Worm (Caenorhabditis elegans) whole organism, late embryonic: ENCODE data around the gene W04G3.12.

Experiments used
- C38D4.7 ChIP-seq: fragments of 200-800 bp; sonication (Bioruptor generic); optimal IDR thresholded peaks from 2 replicates; lab custom pipeline; 2018; ENCODE audit warnings: mild to moderate bottlenecking, missing genetic modification characterization, moderate library complexity, missing compliant biosample characterization
- F13H6.1 ChIP-seq: sonication (generic microtip); optimal IDR thresholded peaks from 2 replicates; lab custom pipeline; 2016; ENCODE audit warnings: missing genetic modification characterization, missing compliant biosample characterization
- K02D7.2 ChIP-seq: sonication (generic microtip); optimal IDR thresholded peaks from 2 replicates; lab custom pipeline; 2017; ENCODE audit warnings: mild to moderate bottlenecking, missing genetic modification characterization, missing compliant biosample characterization
- T23F11.4 ChIP-seq: fragments of 200-800 bp; sonication (Bioruptor generic); optimal IDR thresholded peaks from 2 replicates; lab custom pipeline; 2018; ENCODE audit warnings: mild to moderate bottlenecking, missing genetic modification characterization, missing compliant biosample characterization
- Y22D7AL.16 ChIP-seq: sonication (generic microtip); optimal IDR thresholded peaks from 2 replicates; lab custom pipeline; 2016; ENCODE audit warnings: missing genetic modification characterization, missing compliant biosample characterization
- ahr-1 ChIP-seq: sonication (generic microtip); optimal IDR thresholded peaks from 2 replicates; lab custom pipeline; 2016; ENCODE audit warnings: missing genetic modification characterization, missing compliant biosample characterization
- ceh-14 ChIP-seq: sonication (generic microtip); optimal IDR thresholded peaks from 2 replicates; lab custom pipeline; 2016; ENCODE audit warnings: missing genotype, missing genetic modification characterization, missing compliant biosample characterization
- ceh-18 ChIP-seq: sonication (generic microtip); optimal IDR thresholded peaks from 2 replicates; lab custom pipeline; 2016; ENCODE audit warnings: missing genetic modification characterization, missing compliant biosample characterization
- ceh-19 ChIP-seq: fragments of 200-800 bp; sonication (Bioruptor generic); optimal IDR thresholded peaks from 2 replicates; lab custom pipeline; 2018; ENCODE audit warnings: mild to moderate bottlenecking, missing genetic modification characterization, missing compliant biosample characterization
- ceh-22 ChIP-seq: sonication (generic microtip); optimal IDR thresholded peaks from 2 replicates; lab custom pipeline; 2017; ENCODE audit warnings: missing biosample characterization, missing genetic modification characterization
- ceh-24 ChIP-seq: sonication (generic microtip); optimal IDR thresholded peaks from 2 replicates; lab custom pipeline; 2016; ENCODE audit warnings: mild to moderate bottlenecking, missing genetic modification characterization, missing compliant biosample characterization
- ceh-30 ChIP-seq: fragments of 150-350 bp; optimal IDR thresholded peaks from 2 replicates; lab custom pipeline; 2014; ENCODE audit warnings: missing biosample characterization, missing genetic modification characterization
- ceh-31 ChIP-seq: sonication (generic microtip); optimal IDR thresholded peaks from 2 replicates; lab custom pipeline; 2016; ENCODE audit warnings: missing genetic modification characterization, missing compliant biosample characterization
- ceh-34 ChIP-seq: sonication (generic microtip); optimal IDR thresholded peaks from 2 replicates; lab custom pipeline; 2016; ENCODE audit warnings: mild to moderate bottlenecking, missing genetic modification characterization, missing compliant biosample characterization
- ceh-45 ChIP-seq: fragments of 200-800 bp; sonication (Bioruptor generic); IDR thresholded peaks from 2 replicates; pipeline ENCODE4 v1.3.6; 2022; ENCODE audit warnings: missing genetic modification reagents, missing genetic modification characterization, missing compliant biosample characterization
- ceh-48 ChIP-seq: sonication (generic microtip); optimal IDR thresholded peaks from 2 replicates; lab custom pipeline; 2016; ENCODE audit warnings: missing genetic modification characterization, inconsistent platforms, missing compliant biosample characterization
- ceh-6 ChIP-seq: fragments of 200-800 bp; sonication (Bioruptor generic); optimal IDR thresholded peaks from 2 replicates; lab custom pipeline; 2018; ENCODE audit warnings: mild to moderate bottlenecking, missing genetic modification characterization, missing compliant biosample characterization
- che-1 ChIP-seq: sonication (generic microtip); optimal IDR thresholded peaks from 2 replicates; lab custom pipeline; 2016; ENCODE audit warnings: mild to moderate bottlenecking, missing genetic modification characterization, missing compliant biosample characterization
- dmd-4 ChIP-seq: sonication (generic microtip); optimal IDR thresholded peaks from 2 replicates; lab custom pipeline; 2016; ENCODE audit warnings: borderline replicate concordance, missing genetic modification characterization, missing compliant biosample characterization
- elt-2 ChIP-seq: sonication (generic microtip); optimal IDR thresholded peaks from 2 replicates; lab custom pipeline; 2016; ENCODE audit warnings: missing genetic modification reagents, missing genetic modification characterization, missing compliant biosample characterization
- elt-4 ChIP-seq: sonication (generic microtip); optimal IDR thresholded peaks from 2 replicates; lab custom pipeline; 2016; ENCODE audit warnings: missing genetic modification characterization, missing compliant biosample characterization
- ets-4 ChIP-seq: sonication (generic microtip); optimal IDR thresholded peaks from 2 replicates; lab custom pipeline; 2016; ENCODE audit warnings: missing genetic modification characterization, missing compliant biosample characterization
- eyg-1 ChIP-seq: sonication (generic microtip); optimal IDR thresholded peaks from 2 replicates; lab custom pipeline; 2016; ENCODE audit warnings: missing genotype, missing genetic modification characterization, missing compliant biosample characterization
- fkh-10 ChIP-seq: fragments of 150-350 bp; optimal IDR thresholded peaks from 2 replicates; lab custom pipeline; 2014; ENCODE audit warnings: missing biosample characterization, missing genetic modification reagents, missing genetic modification characterization
- fkh-6 ChIP-seq: sonication (generic microtip); optimal IDR thresholded peaks from 2 replicates; lab custom pipeline; 2016; ENCODE audit warnings: missing genetic modification characterization, missing compliant biosample characterization
- gmeb-2 ChIP-seq: sonication (generic microtip); optimal IDR thresholded peaks from 2 replicates; lab custom pipeline; 2016; ENCODE audit warnings: missing genetic modification characterization, inconsistent platforms, missing compliant biosample characterization
- hlh-13 ChIP-seq: fragments of 200-800 bp; sonication (Bioruptor generic); optimal IDR thresholded peaks from 2 replicates; lab custom pipeline; 2018; ENCODE audit warnings: mild to moderate bottlenecking, missing genetic modification characterization, missing compliant biosample characterization
- hlh-30 ChIP-seq: sonication (generic microtip); optimal IDR thresholded peaks from 2 replicates; lab custom pipeline; 2017; ENCODE audit warnings: antibody characterized with exemption, missing genetic modification characterization, missing compliant biosample characterization; ENCODE audit not compliant: insufficient read depth
- hlh-8 ChIP-seq: sonication (generic microtip); optimal IDR thresholded peaks from 2 replicates; lab custom pipeline; 2016; ENCODE audit warnings: missing genotype, missing genetic modification characterization, missing compliant biosample characterization
- mec-3 ChIP-seq: sonication (generic microtip); optimal IDR thresholded peaks from 2 replicates; lab custom pipeline; 2016; ENCODE audit warnings: borderline replicate concordance, missing genetic modification characterization, missing compliant biosample characterization
- nfya-1 ChIP-seq: sonication (generic microtip); optimal IDR thresholded peaks from 2 replicates; lab custom pipeline; 2017; ENCODE audit warnings: missing genetic modification characterization, mild to moderate bottlenecking, missing compliant biosample characterization, antibody characterized with exemption, moderate library complexity
- nhr-11 ChIP-seq: fragments of 150-350 bp; optimal IDR thresholded peaks from 2 replicates; lab custom pipeline; 2014; ENCODE audit warnings: missing biosample characterization, missing genetic modification characterization
- nhr-232 ChIP-seq: sonication (generic microtip); optimal IDR thresholded peaks from 2 replicates; lab custom pipeline; 2016; ENCODE audit warnings: missing genetic modification characterization, missing compliant biosample characterization
- pat-9 ChIP-seq: fragments of 200-800 bp; sonication (Bioruptor generic); optimal IDR thresholded peaks from 2 replicates; lab custom pipeline; 2018; ENCODE audit warnings: mild to moderate bottlenecking, missing genetic modification characterization, moderate library complexity, missing compliant biosample characterization
- pax-1 ChIP-seq: fragments of 150-350 bp; optimal IDR thresholded peaks from 2 replicates; lab custom pipeline; 2014; ENCODE audit warnings: missing biosample characterization, missing genetic modification characterization
- pha-2 ChIP-seq: sonication (generic microtip); optimal IDR thresholded peaks from 2 replicates; lab custom pipeline; 2017; ENCODE audit warnings: mild to moderate bottlenecking, missing genetic modification characterization, missing compliant biosample characterization
- pha-4 ChIP-seq: fragments of 150-350 bp; optimal IDR thresholded peaks from 2 replicates; lab custom pipeline; 2018; ENCODE audit warnings: missing biosample characterization, missing genetic modification reagents, missing genetic modification characterization
- pros-1 ChIP-seq: fragments of 150-350 bp; optimal IDR thresholded peaks from 2 replicates; lab custom pipeline; 2014; ENCODE audit warnings: missing biosample characterization, missing genetic modification reagents, missing genetic modification characterization
- ref-2 ChIP-seq: sonication (generic microtip); optimal IDR thresholded peaks from 2 replicates; lab custom pipeline; 2016; ENCODE audit warnings: missing genetic modification characterization, missing compliant biosample characterization
- rnt-1 ChIP-seq: sonication (generic microtip); optimal IDR thresholded peaks from 2 replicates; lab custom pipeline; 2016; ENCODE audit warnings: missing genetic modification characterization, missing compliant biosample characterization
- sdc-2 ChIP-seq: sonication (generic microtip); optimal IDR thresholded peaks from 2 replicates; lab custom pipeline; 2016; ENCODE audit warnings: missing genotype, missing genetic modification characterization, missing compliant biosample characterization
- sox-2 ChIP-seq: fragments of 200-800 bp; sonication (Bioruptor generic); IDR thresholded peaks from 2 replicates; pipeline ENCODE4 v1.3.6; 2022; ENCODE audit warnings: missing genetic modification reagents, missing genetic modification characterization, missing compliant biosample characterization
- sox-4 ChIP-seq: sonication (generic microtip); optimal IDR thresholded peaks from 2 replicates; lab custom pipeline; 2017; ENCODE audit warnings: mild to moderate bottlenecking, missing genetic modification characterization, inconsistent platforms, missing compliant biosample characterization
- syd-9 ChIP-seq: sonication (generic microtip); optimal IDR thresholded peaks from 2 replicates; lab custom pipeline; 2016; ENCODE audit warnings: mild to moderate bottlenecking, missing genetic modification characterization, moderate library complexity, missing compliant biosample characterization
- tbx-2 ChIP-seq: sonication (generic microtip); optimal IDR thresholded peaks from 2 replicates; lab custom pipeline; 2016; ENCODE audit warnings: missing genetic modification characterization, missing compliant biosample characterization
- tbx-7 ChIP-seq: sonication (generic microtip); optimal IDR thresholded peaks from 2 replicates; lab custom pipeline; 2016; ENCODE audit warnings: missing genotype, missing genetic modification characterization, missing compliant biosample characterization
- unc-3 ChIP-seq, 2 experiments: fragments of 200-800 bp in 1 of 2; sonication (Bioruptor generic) in 1 of 2; sonication (generic microtip) in 1 of 2; conservative IDR thresholded peaks in 1 of 2; optimal IDR thresholded peaks in 1 of 2; 2 replicates each; pipeline versions ENCODE4 v1.3.6 to Lab custom; 2016 to 2022; ENCODE audit warnings: missing compliant biosample characterization in 2 of 2, missing genetic modification characterization in 2 of 2, missing genetic modification reagents in 1 of 2
- unc-42 ChIP-seq: sonication (generic microtip); optimal IDR thresholded peaks from 2 replicates; lab custom pipeline; 2016; ENCODE audit warnings: missing genotype, missing genetic modification characterization, missing compliant biosample characterization
- unc-55 ChIP-seq: sonication (generic microtip); optimal IDR thresholded peaks from 2 replicates; lab custom pipeline; 2017; ENCODE audit warnings: missing biosample characterization, missing genetic modification reagents, missing genetic modification characterization
- unc-86 ChIP-seq: sonication (generic microtip); optimal IDR thresholded peaks from 2 replicates; lab custom pipeline; 2016; ENCODE audit warnings: missing genetic modification characterization, missing compliant biosample characterization

Gene W04G3.12

DNA sequence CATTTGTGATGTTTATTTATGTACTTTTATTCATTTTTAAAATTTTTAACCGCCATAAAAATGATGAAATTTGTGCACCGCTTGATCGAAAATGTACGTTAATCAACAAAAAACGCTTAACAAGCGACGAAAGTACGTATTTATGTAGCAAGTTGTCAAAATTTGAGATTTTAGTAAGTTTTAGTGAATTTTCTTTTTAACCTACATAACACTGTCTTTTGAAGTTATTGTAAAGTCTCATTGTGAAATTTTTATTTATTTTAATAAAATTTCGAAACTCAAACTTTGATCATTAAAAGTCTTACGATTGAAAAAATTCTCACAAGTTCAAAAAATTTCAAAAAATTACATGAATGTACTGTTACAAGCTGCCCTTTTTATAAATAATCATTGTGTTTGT, 20.7 kb upstream of the W04G3.12 start:
- TF ChIP-seq F13H6.1: no peak
- TF ChIP-seq ceh-19 (GFP tag; lab: Kevin White, UChicago): no peak
- no peak for TF ChIP-seq ets-4 (tag; lab: Kevin White, UChicago)
- no peak for TF ChIP-seq T23F11.4
- no peak for TF ChIP-seq ceh-30
- no peak for TF ChIP-seq sdc-2 (tag; lab: Kevin White, UChicago)
- TF ChIP-seq fkh-6 (tag; lab: Kevin White, UChicago): no peak
- TF ChIP-seq pros-1 (tag; lab: Kevin White, UChicago): no peak
- no peak for TF ChIP-seq unc-42 (tag; lab: Kevin White, UChicago)
- no peak for TF ChIP-seq unc-86
- no peak for TF ChIP-seq sox-4 (tag; lab: Kevin White, UChicago)
- TF ChIP-seq ceh-34: no peak
- TF ChIP-seq ceh-24 (tag; lab: Kevin White, UChicago): no peak
- TF ChIP-seq dmd-4 (tag; lab: Kevin White, UChicago): no peak
- no peak for TF ChIP-seq pat-9
- TF ChIP-seq syd-9 (tag; lab: Kevin White, UChicago): no peak
- TF ChIP-seq tbx-2 (tag; lab: Kevin White, UChicago): no peak
- no peak for TF ChIP-seq fkh-10 (GFP tag; lab: Kevin White, UChicago)
- no peak for TF ChIP-seq sox-2 (GFP tag; lab: Robert Waterston, UW)

DNA sequence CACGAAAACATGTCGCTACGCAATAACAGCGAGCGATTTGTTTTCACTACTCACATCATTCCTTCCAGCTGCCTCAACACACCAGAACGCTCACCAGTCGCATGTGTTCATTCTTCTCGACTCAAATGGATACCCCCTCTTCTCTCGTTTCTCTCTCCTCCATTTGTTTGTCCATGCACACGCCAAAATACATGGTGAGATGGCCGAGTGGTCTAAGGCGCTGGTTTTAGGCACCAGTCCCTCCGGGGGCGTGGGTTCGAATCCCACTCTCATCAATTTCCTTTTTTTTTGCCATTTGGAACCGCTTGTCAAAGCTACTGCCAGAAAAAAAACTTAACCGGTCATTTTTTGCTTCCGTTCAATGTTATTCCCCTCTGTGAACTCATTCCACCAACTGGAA, 18.9 kb upstream of the W04G3.12 start:
- TF ChIP-seq che-1 (tag; lab: Kevin White, UChicago) (peak; percentile 78), ceh-48 (peak; percentile 62), ceh-6 (GFP tag; lab: Kevin White, UChicago) (peak; percentile 77), pha-2 (tag; lab: Kevin White, UChicago) (peak; percentile 65), eyg-1 (tag; lab: Kevin White, UChicago) (peak; percentile 66), T23F11.4 (peak; percentile 39), hlh-30 (peak; percentile 20), ceh-24 (tag; lab: Kevin White, UChicago) (no peak), ceh-34 (peak; percentile 75), tbx-7 (peak; percentile 8), nhr-11 (no peak), hlh-8 (tag; lab: Kevin White, UChicago) (peak; percentile 62), tbx-2 (tag; lab: Kevin White, UChicago) (peak; percentile 80), elt-2 (tag; lab: Kevin White, UChicago) (peak; percentile 83), rnt-1 (tag; lab: Kevin White, UChicago) (peak; percentile 78), Y22D7AL.16 (tag; lab: Kevin White, UChicago) (peak; percentile 19), fkh-6 (tag; lab: Kevin White, UChicago) (peak; percentile 69), unc-86 (peak; percentile 74), pha-4 (tag; lab: Kevin White, UChicago) (no peak), ceh-18 (peak; percentile 76), sox-4 (tag; lab: Kevin White, UChicago) (peak; percentile 40), gmeb-2 (tag; lab: Kevin White, UChicago) (no peak), pax-1 (tag; lab: Kevin White, UChicago) (no peak), ahr-1 (tag; lab: Kevin White, UChicago) (peak; percentile 29), C38D4.7 (GFP tag; lab: Kevin White, UChicago) (peak; percentile 66), mec-3 (peak; percentile 40), ceh-31 (tag; lab: Kevin White, UChicago) (peak; percentile 78), ceh-14 (peak; percentile 37), syd-9 (tag; lab: Kevin White, UChicago) (peak; percentile 59), ceh-45 (GFP tag; lab: Robert Waterston, UW) (peak; percentile 63; the same call in 1 of the 2 replicates), ceh-30 (no peak), ceh-22 (tag; lab: Kevin White, UChicago) (no peak), K02D7.2 (tag; lab: Kevin White, UChicago) (peak; percentile 35), hlh-13 (GFP tag; lab: Kevin White, UChicago) (peak; percentile 34), nhr-232 (tag; lab: Kevin White, UChicago) (peak; percentile 71), elt-4 (tag; lab: Kevin White, UChicago) (peak; percentile 67), ref-2 (tag; lab: Kevin White, UChicago) (peak; percentile 84), fkh-10 (GFP tag; lab: Kevin White, UChicago) (peak; percentile 56), unc-3 (GFP tag; conservative IDR thresholded peaks at IDR 0.05; lab: Robert Waterston, UW) (peak; percentile 77), unc-3 (tag; optimal IDR thresholded peaks at IDR 0.05; lab: Kevin White, UChicago) (peak; percentile 55), nfya-1 (tag; lab: Kevin White, UChicago) (peak; percentile 73), unc-55 (GFP tag; lab: Kevin White, UChicago) (no peak)
